Worm (Caenorhabditis elegans): ENCODE results near the gene C50B6.7.

The C50B6.7 gene

ce11 chrV:13285284-13285683, 39.5 kb downstream of the C50B6.7 start:
- TF ChIP-seq sma-9 (GFP tag; optimal IDR thresholded peaks at IDR 0.05) (peak; percentile 48), sma-9 (tag; optimal IDR thresholded peaks at IDR 0.05) (no peak), lsy-2 (tag; optimal IDR thresholded peaks at IDR 0.05) (peak in 1 of 2 experiments; percentile 28), sem-4 (tag; optimal IDR thresholded peaks at IDR 0.05) (peak; percentile 14), lin-11 (tag; optimal IDR thresholded peaks at IDR 0.05) (no peak), alr-1 (tag; optimal IDR thresholded peaks at IDR 0.05) (no peak)

- TF ChIP-seq F13H6.1 (tag; optimal IDR thresholded peaks at IDR 0.05), result no peak
- TF ChIP-seq nhr-6 (tag; optimal IDR thresholded peaks at IDR 0.05), result no peak
- no peak for TF ChIP-seq mbf-1 (tag; optimal IDR thresholded peaks at IDR 0.05)
- no peak for TF ChIP-seq nhr-11 (tag; optimal IDR thresholded peaks at IDR 0.05)
- no peak for TF ChIP-seq aly-2 (tag; optimal IDR thresholded peaks at IDR 0.05)
- TF ChIP-seq nhr-129 (tag; optimal IDR thresholded peaks at IDR 0.05), result no peak
- TF ChIP-seq nhr-25 (tag; optimal IDR thresholded peaks at IDR 0.05), result no peak
- no peak for TF ChIP-seq lin-13 (GFP tag; optimal IDR thresholded peaks at IDR 0.05)
- TF ChIP-seq nhr-21 (tag; optimal IDR thresholded peaks at IDR 0.05), result no peak
These were observed 41.8 kb downstream of the C50B6.7 start for ce11 chrV:13282958-13283357.

ce11 chrV:13280382-13280781, 44.4 kb downstream of the C50B6.7 start:
- TF ChIP-seq blmp-1 (tag; optimal IDR thresholded peaks at IDR 0.05; ENCODE audit: insufficient read depth) (peak; percentile 43), nhr-77 (tag; optimal IDR thresholded peaks at IDR 0.05) (no peak), lsy-2 (tag; optimal IDR thresholded peaks at IDR 0.05) (no peak), elt-3 (tag; optimal IDR thresholded peaks at IDR 0.05) (no peak)

ce11 chrV:13275959-13276358, 48.8 kb downstream of the C50B6.7 start, which contains the start of gene F32F2.4:
F32F2.4 (plus strand) TSS chrV:13276259.
- no peak for TF ChIP-seq sma-9 (GFP tag; optimal IDR thresholded peaks at IDR 0.05)
- TF ChIP-seq sma-9 (tag; optimal IDR thresholded peaks at IDR 0.05), result no peak
- no peak for TF ChIP-seq nhr-11 (tag; optimal IDR thresholded peaks at IDR 0.05)
- no peak for TF ChIP-seq nhr-21 (tag; optimal IDR thresholded peaks at IDR 0.05)
- TF ChIP-seq C34F6.9 (tag; optimal IDR thresholded peaks at IDR 0.05), result no peak

- TF ChIP-seq lin-11 (tag; optimal IDR thresholded peaks at IDR 0.05), result no peak
- TF ChIP-seq ceh-82 (tag; optimal IDR thresholded peaks at IDR 0.05), result no peak
- peak; percentile 80 for TF ChIP-seq fos-1 (tag; optimal IDR thresholded peaks at IDR 0.05)
These were observed 50.2 kb downstream of the C50B6.7 start for ce11 chrV:13274615-13275014.

- TF ChIP-seq aly-2 (tag; optimal IDR thresholded peaks at IDR 0.05) (no peak), peb-1 (tag; optimal IDR thresholded peaks at IDR 0.05) (no peak), egl-27 (tag; optimal IDR thresholded peaks at IDR 0.05) (no peak), nhr-6 (tag; optimal IDR thresholded peaks at IDR 0.05) (no peak), fos-1 (tag; optimal IDR thresholded peaks at IDR 0.05) (peak; percentile 44), snpc-4 (tag; optimal IDR thresholded peaks at IDR 0.05) (no peak)
These were observed 51.5 kb downstream of the C50B6.7 start for ce11 chrV:13273302-13273701.

Data from whole organism, L2 larva.